Fruit fly (Drosophila melanogaster): ENCODE results near the gene PGRP-SB1.
A peak's percentile ranks its signal among the peaks of the same experiment; 100 is the strongest.

Gene PGRP-SB1

dm6 chr3L:16758504-16759109, 30.8 kb upstream of the PGRP-SB1 start (continued):
- TF ChIP-seq sisA (GFP tag; IDR thresholded peaks at IDR 0.05) (no peak), CG5245 (GFP tag; optimal IDR thresholded peaks at IDR 0.05) (no peak), gro (GFP tag; optimal IDR thresholded peaks at IDR 0.05) (no peak), CG17359 (tag; optimal IDR thresholded peaks at IDR 0.05) (no peak), Stat92E (GFP tag; optimal IDR thresholded peaks at IDR 0.05) (no peak), D19A (tag; optimal IDR thresholded peaks at IDR 0.05) (no peak), zfh1 (GFP tag; IDR thresholded peaks at IDR 0.05) (0 out of 3 replicates have a peak, but pooled peaks have one; percentile 6), CG9817 (tag; optimal IDR thresholded peaks at IDR 0.05) (no peak), CG15479 (GFP tag; optimal IDR thresholded peaks at IDR 0.05) (no peak), cato (GFP tag; optimal IDR thresholded peaks at IDR 0.05; ENCODE audit: borderline replicate concordance) (no peak), sim (GFP tag; IDR thresholded peaks at IDR 0.05) (no peak), prd (optimal IDR thresholded peaks at IDR 0.05) (no peak), prd (GFP tag; IDR thresholded peaks at IDR 0.05) (peak; percentile 30; the same call in 1 of the 3 replicates), Hr78 (GFP tag; optimal IDR thresholded peaks at IDR 0.05) (no peak), CG2678 (tag; optimal IDR thresholded peaks at IDR 0.05) (no peak), CG5953 (GFP tag; IDR thresholded peaks at IDR 0.05) (no peak), CG1233 (GFP tag; optimal IDR thresholded peaks at IDR 0.05) (no peak), cwo (GFP tag; optimal IDR thresholded peaks at IDR 0.05) (no peak), corto (GFP tag; optimal IDR thresholded peaks at IDR 0.05) (peak; percentile 31), CG7987 (GFP tag; optimal IDR thresholded peaks at IDR 0.05) (no peak), CrebB (tag; optimal IDR thresholded peaks at IDR 0.05) (no peak), gsb (GFP tag; IDR thresholded peaks at IDR 0.05) (no peak), NK7.1 (GFP tag; optimal IDR thresholded peaks at IDR 0.05) (no peak), CG6254 (GFP tag; optimal IDR thresholded peaks at IDR 0.05) (no peak), her (GFP tag; optimal IDR thresholded peaks at IDR 0.05) (no peak), CG10959 (GFP tag; IDR thresholded peaks at IDR 0.05) (peak; percentile 40; the same call in 1 of the 2 replicates), CG13894 (tag; optimal IDR thresholded peaks at IDR 0.05) (no peak), Nf-YC (tag; optimal IDR thresholded peaks at IDR 0.05) (no peak), Myb (GFP tag; optimal IDR thresholded peaks at IDR 0.05) (no peak), Xrp1 (GFP tag; IDR thresholded peaks at IDR 0.05) (0 out of 2 replicates have a peak, but pooled peaks have one; percentile 30), psq (GFP tag; optimal IDR thresholded peaks at IDR 0.05) (no peak), CG12659 (GFP tag; optimal IDR thresholded peaks at IDR 0.05) (no peak), Dp (GFP tag; optimal IDR thresholded peaks at IDR 0.05) (no peak), kay (GFP tag; optimal IDR thresholded peaks at IDR 0.05) (no peak), gfzf (GFP tag; optimal IDR thresholded peaks at IDR 0.05) (no peak), bcd (GFP tag; optimal IDR thresholded peaks at IDR 0.05) (no peak), da (GFP tag; optimal IDR thresholded peaks at IDR 0.05) (no peak), dati (GFP tag; IDR thresholded peaks at IDR 0.05) (no peak), Scr (GFP tag; IDR thresholded peaks at IDR 0.05; ENCODE audit: partially characterized antibody) (no peak), Ets65A (GFP tag) (peak; percentile 38), CG13123 (GFP tag; optimal IDR thresholded peaks at IDR 0.05) (no peak), sob (GFP tag; IDR thresholded peaks at IDR 0.05) (no peak), CG34422 (GFP tag; IDR thresholded peaks at IDR 0.05) (no peak), CG6272 (GFP tag; IDR thresholded peaks at IDR 0.05) (no peak), ttk (GFP tag; IDR thresholded peaks at IDR 0.05) (no peak), Dad (GFP tag; optimal IDR thresholded peaks at IDR 0.05) (no peak), H15 (GFP tag; IDR thresholded peaks at IDR 0.05) (no peak), nom (GFP tag; optimal IDR thresholded peaks at IDR 0.05) (peak; percentile 92), chinmo (GFP tag; IDR thresholded peaks at IDR 0.05; ENCODE audit: partially characterized antibody) (0 out of 4 replicates have a peak, but pooled peaks have one; percentile 16), row (GFP tag; IDR thresholded peaks at IDR 0.05) (no peak)

Measured in whole organism, embryonic.